Worm (Caenorhabditis elegans) whole organism, L1 larva: Measurements from ENCODE around the gene sre-39.

Experiments used
- C04F5.9 ChIP-seq: sonication (generic microtip); optimal IDR thresholded peaks from 2 replicates; lab custom pipeline; 2016; ENCODE audit warnings: missing genetic modification characterization, missing compliant biosample characterization
- C16A3.4 ChIP-seq: fragments of 150-350 bp; optimal IDR thresholded peaks from 2 replicates; lab custom pipeline; 2014; ENCODE audit warnings: missing biosample characterization, missing genetic modification characterization
- F16B12.6 ChIP-seq: fragments of 150-350 bp; optimal IDR thresholded peaks from 2 replicates; lab custom pipeline; 2014; ENCODE audit warnings: missing biosample characterization, missing genetic modification characterization
- Y116A8C.19 ChIP-seq: sonication (generic microtip); optimal IDR thresholded peaks from 2 replicates; lab custom pipeline; 2016; ENCODE audit warnings: missing compliant biosample characterization, missing genetic modification characterization, borderline replicate concordance
- aha-1 ChIP-seq: fragments of 150-350 bp; optimal IDR thresholded peaks from 2 replicates; lab custom pipeline; 2014; ENCODE audit warnings: missing biosample characterization, missing genetic modification characterization
- alr-1 ChIP-seq: fragments of 200-800 bp; sonication (Bioruptor generic); optimal IDR thresholded peaks from 2 replicates; lab custom pipeline; 2018; ENCODE audit warnings: borderline replicate concordance, mild to moderate bottlenecking, missing genetic modification characterization, missing compliant biosample characterization
- aly-2 ChIP-seq: fragments of 150-350 bp; optimal IDR thresholded peaks from 2 replicates; lab custom pipeline; 2014; ENCODE audit warnings: missing biosample characterization, missing genetic modification characterization
- ama-1 ChIP-seq: fragments of 150-350 bp; optimal IDR thresholded peaks from 2 replicates; lab custom pipeline; 2014
- blmp-1 ChIP-seq: fragments of 150-350 bp; optimal IDR thresholded peaks from 2 replicates; lab custom pipeline; 2014; ENCODE audit warnings: missing biosample characterization, missing genetic modification characterization
- ceh-8 ChIP-seq: fragments of 200-800 bp; sonication (Bioruptor generic); optimal IDR thresholded peaks from 2 replicates; lab custom pipeline; 2018; ENCODE audit warnings: mild to moderate bottlenecking, missing genetic modification characterization, moderate library complexity, missing compliant biosample characterization
- ceh-88 ChIP-seq: fragments of 200-800 bp; sonication (Bioruptor generic); IDR thresholded peaks from 2 replicates; pipeline ENCODE4 v1.3.6; 2022; ENCODE audit warnings: missing genetic modification characterization, missing compliant biosample characterization
- ceh-90 ChIP-seq: sonication (generic microtip); optimal IDR thresholded peaks from 2 replicates; lab custom pipeline; 2016; ENCODE audit warnings: missing genetic modification characterization, missing compliant biosample characterization
- ces-1 ChIP-seq: fragments of 150-350 bp; optimal IDR thresholded peaks from 2 replicates; lab custom pipeline; 2014; ENCODE audit warnings: missing biosample characterization, missing genetic modification reagents, missing genetic modification characterization
- dpl-1 ChIP-seq, 3 experiments: fragments of 150-350 bp in 2 of 3; sonication (generic microtip) in 1 of 3; optimal IDR thresholded peaks; 2 replicates each; lab custom pipeline; 2014 to 2017; ENCODE audit warnings: missing biosample characterization in 3 of 3, missing genetic modification characterization in 3 of 3, missing genetic modification reagents in 3 of 3
- efl-1 ChIP-seq, 4 experiments: fragments of 150-350 bp; optimal IDR thresholded peaks in 3 of 4; peaks in 1 of 4; 1 replicate in 1 of 4; 2 replicates in 3 of 4; lab custom pipeline; 2014; ENCODE audit warnings: missing biosample characterization in 2 of 4, missing genetic modification characterization in 2 of 4, missing genetic modification reagents in 2 of 4
- egl-13 ChIP-seq: sonication (generic microtip); optimal IDR thresholded peaks from 2 replicates; lab custom pipeline; 2016; ENCODE audit warnings: missing genotype, missing genetic modification reagents, missing genetic modification characterization, missing compliant biosample characterization
- ets-5 ChIP-seq: fragments of 200-800 bp; sonication (Bioruptor generic); IDR thresholded peaks from 2 replicates; pipeline ENCODE4 v1.3.6; 2022; ENCODE audit warnings: missing genetic modification characterization, missing compliant biosample characterization
- fos-1 ChIP-seq: fragments of 150-350 bp; optimal IDR thresholded peaks from 2 replicates; lab custom pipeline; 2014; ENCODE audit warnings: missing biosample characterization, missing genetic modification characterization
- grh-1 ChIP-seq: fragments of 200-800 bp; sonication (Bioruptor generic); IDR thresholded peaks from 2 replicates; pipeline ENCODE4 v1.3.6; 2022; ENCODE audit warnings: missing genetic modification reagents, missing genetic modification characterization, missing compliant biosample characterization
- hlh-17 ChIP-seq: fragments of 200-800 bp; sonication (Bioruptor generic); optimal IDR thresholded peaks from 2 replicates; lab custom pipeline; 2018; ENCODE audit warnings: missing genetic modification characterization, mild to moderate bottlenecking, missing compliant biosample characterization, moderate library complexity, borderline replicate concordance
- hlh-4 ChIP-seq: sonication (generic microtip); optimal IDR thresholded peaks from 2 replicates; lab custom pipeline; 2016; ENCODE audit warnings: mild to moderate bottlenecking, missing genetic modification characterization, missing compliant biosample characterization
- isw-1 ChIP-seq: fragments of 200-800 bp; sonication (Bioruptor generic); IDR thresholded peaks from 2 replicates; pipeline ENCODE4 v1.3.6; 2022; ENCODE audit warnings: missing genetic modification characterization, missing compliant biosample characterization
- lin-13 ChIP-seq: fragments of 150-350 bp; optimal IDR thresholded peaks from 2 replicates; lab custom pipeline; 2014; ENCODE audit warnings: missing biosample characterization, missing genetic modification reagents, missing genetic modification characterization
- lin-14 ChIP-seq: fragments of 200-800 bp; sonication (Bioruptor generic); optimal IDR thresholded peaks from 2 replicates; lab custom pipeline; 2018; ENCODE audit warnings: mild to moderate bottlenecking, missing genetic modification characterization, moderate library complexity, missing compliant biosample characterization
- lin-15B ChIP-seq: fragments of 150-350 bp; sonication (generic microtip); optimal IDR thresholded peaks from 3 replicates; lab custom pipeline; 2014; ENCODE audit warnings: missing biosample characterization, missing genetic modification characterization
- lin-35 ChIP-seq, 2 experiments: fragments of 150-350 bp; optimal IDR thresholded peaks; 2 replicates each; lab custom pipeline; 2014; ENCODE audit warnings: missing biosample characterization in 2 of 2, missing genetic modification characterization in 2 of 2, missing genetic modification reagents in 2 of 2
- lin-39 ChIP-seq: fragments of 150-350 bp; optimal IDR thresholded peaks from 2 replicates; lab custom pipeline; 2014; ENCODE audit warnings: missing biosample characterization, missing genetic modification reagents, missing genetic modification characterization
- lsy-2 ChIP-seq, 2 experiments: fragments of 150-350 bp; optimal IDR thresholded peaks; 2 replicates each; lab custom pipeline; 2014; ENCODE audit warnings: missing biosample characterization in 2 of 2, missing genetic modification characterization in 2 of 2
- mab-9 ChIP-seq: fragments of 200-800 bp; sonication (Bioruptor generic); IDR thresholded peaks from 2 replicates; pipeline ENCODE4 v1.3.6; 2022; ENCODE audit warnings: missing genetic modification reagents, missing genetic modification characterization, missing compliant biosample characterization
- mdl-1 ChIP-seq, 2 experiments: fragments of 150-350 bp; optimal IDR thresholded peaks; 2 replicates each; lab custom pipeline; 2014 to 2017; ENCODE audit warnings: missing biosample characterization in 2 of 2, missing genetic modification characterization in 2 of 2, inconsistent platforms in 1 of 2
- mef-2 ChIP-seq: fragments of 150-350 bp; optimal IDR thresholded peaks from 2 replicates; lab custom pipeline; 2014; ENCODE audit warnings: missing biosample characterization, missing genetic modification characterization
- nhr-11 ChIP-seq: fragments of 150-350 bp; optimal IDR thresholded peaks from 2 replicates; lab custom pipeline; 2014; ENCODE audit warnings: missing biosample characterization, missing genetic modification characterization
- nhr-12 ChIP-seq: sonication (generic microtip); optimal IDR thresholded peaks from 2 replicates; lab custom pipeline; 2017; ENCODE audit warnings: missing biosample characterization, missing genetic modification characterization
- nhr-19 ChIP-seq: fragments of 200-800 bp; sonication (Bioruptor generic); conservative IDR thresholded peaks from 2 replicates; pipeline ENCODE4 v1.3.6; 2022; ENCODE audit warnings: missing genetic modification characterization, missing compliant biosample characterization
- nhr-20 ChIP-seq: sonication (generic microtip); optimal IDR thresholded peaks from 2 replicates; lab custom pipeline; 2016; ENCODE audit warnings: mild to moderate bottlenecking, missing genetic modification characterization, missing compliant biosample characterization
- nhr-47 ChIP-seq: sonication (generic microtip); optimal IDR thresholded peaks from 2 replicates; lab custom pipeline; 2016; ENCODE audit warnings: mild to moderate bottlenecking, missing genetic modification characterization, moderate library complexity, missing compliant biosample characterization
- nhr-71 ChIP-seq: sonication (generic microtip); optimal IDR thresholded peaks from 2 replicates; lab custom pipeline; 2016; ENCODE audit warnings: mild to moderate bottlenecking, missing genetic modification characterization, moderate library complexity, missing compliant biosample characterization
- nhr-85 ChIP-seq: sonication (generic microtip); peaks from one replicate; lab custom pipeline; 2016; ENCODE audit warnings: missing genetic modification characterization, inconsistent platforms, missing compliant biosample characterization
- pax-3 ChIP-seq: fragments of 200-800 bp; sonication (Bioruptor generic); optimal IDR thresholded peaks from 2 replicates; lab custom pipeline; 2018; ENCODE audit warnings: mild to moderate bottlenecking, missing genetic modification characterization, moderate library complexity, missing compliant biosample characterization
- pqm-1 ChIP-seq: sonication (generic microtip); optimal IDR thresholded peaks from 3 replicates; lab custom pipeline; 2017; ENCODE audit warnings: missing biosample characterization, missing genetic modification characterization
- skn-1 ChIP-seq: fragments of 150-350 bp; optimal IDR thresholded peaks from 2 replicates; lab custom pipeline; 2014; ENCODE audit warnings: missing biosample characterization, missing genetic modification characterization
- snpc-4 ChIP-seq: fragments of 150-350 bp; optimal IDR thresholded peaks from 2 replicates; lab custom pipeline; 2014; ENCODE audit warnings: missing biosample characterization, missing genetic modification characterization
- snu-23 ChIP-seq: sonication (generic microtip); optimal IDR thresholded peaks from 2 replicates; lab custom pipeline; 2016; ENCODE audit warnings: missing genetic modification characterization, missing compliant biosample characterization
- sptf-1 ChIP-seq: fragments of 150-350 bp; optimal IDR thresholded peaks from 2 replicates; lab custom pipeline; 2014; ENCODE audit warnings: missing biosample characterization, missing genetic modification characterization
- sup-37 ChIP-seq: fragments of 200-800 bp; sonication (Bioruptor generic); optimal IDR thresholded peaks from 2 replicates; lab custom pipeline; 2018; ENCODE audit warnings: mild to moderate bottlenecking, missing genetic modification characterization, missing compliant biosample characterization
- unc-130 ChIP-seq: fragments of 150-350 bp; optimal IDR thresholded peaks from 2 replicates; lab custom pipeline; 2017; ENCODE audit warnings: missing biosample characterization, missing genetic modification characterization, inconsistent platforms
- unc-30 ChIP-seq: sonication (generic microtip); optimal IDR thresholded peaks from 2 replicates; lab custom pipeline; 2017; ENCODE audit warnings: missing biosample characterization, missing genetic modification characterization
- unc-62 ChIP-seq: fragments of 150-350 bp; optimal IDR thresholded peaks from 2 replicates; lab custom pipeline; 2014; ENCODE audit warnings: missing biosample characterization, missing genetic modification reagents, missing genetic modification characterization
- unc-86 ChIP-seq: sonication (generic microtip); optimal IDR thresholded peaks from 2 replicates; lab custom pipeline; 2016; ENCODE audit warnings: missing genetic modification characterization, missing compliant biosample characterization
- unc-98 ChIP-seq: fragments of 200-800 bp; sonication (Bioruptor generic); IDR thresholded peaks from 2 replicates; pipeline ENCODE4 v1.3.6; 2022; ENCODE audit warnings: missing genetic modification characterization, missing compliant biosample characterization
- zag-1 ChIP-seq: fragments of 150-350 bp; optimal IDR thresholded peaks from 2 replicates; lab custom pipeline; 2014; ENCODE audit warnings: missing biosample characterization, missing genetic modification characterization
- zip-4 ChIP-seq: fragments of 200-800 bp; sonication (Bioruptor generic); optimal IDR thresholded peaks from 2 replicates; lab custom pipeline; 2018; ENCODE audit warnings: mild to moderate bottlenecking, missing genetic modification characterization, moderate library complexity, missing compliant biosample characterization
- ztf-11 ChIP-seq, 2 experiments: sonication (generic microtip); optimal IDR thresholded peaks; 2 replicates each; lab custom pipeline; 2016 to 2017; ENCODE audit warnings: missing genetic modification characterization in 2 of 2, missing biosample characterization in 1 of 2, missing compliant biosample characterization in 1 of 2

The sre-39 gene

DNA sequence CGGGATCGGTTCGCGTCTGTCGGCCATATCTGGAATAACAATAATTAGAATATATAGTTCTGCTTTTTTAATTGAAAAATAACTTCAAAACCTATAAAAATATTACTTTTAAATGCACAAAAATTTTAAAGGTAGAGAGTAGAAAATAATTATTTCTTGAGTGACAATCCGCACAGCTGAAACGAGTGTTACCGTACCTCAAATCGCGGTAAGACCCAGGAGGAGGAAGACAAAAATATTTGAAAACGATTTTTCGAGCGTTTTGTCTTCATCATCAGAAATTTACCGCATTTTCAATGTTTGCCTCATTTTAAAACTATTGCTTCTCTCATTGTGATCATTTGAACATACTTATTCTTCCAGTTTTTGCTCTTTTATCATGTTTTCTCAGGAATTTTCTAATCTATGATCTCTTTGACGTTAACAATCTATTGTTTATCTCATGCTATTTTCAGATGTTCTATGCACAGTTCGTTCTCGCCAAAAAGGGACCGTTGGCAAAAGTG is 11.3 kb downstream of the sre-39 start, which contains the start of the genes rpn-5 and scc-1 (continued):
- TF ChIP-seq egl-13 (tag; lab: Kevin White, UChicago), result no peak
- TF ChIP-seq lin-14 (GFP tag; lab: Kevin White, UChicago), result peak; percentile 63
- TF ChIP-seq nhr-11 (tag; lab: Kevin White, UChicago), result peak; percentile 50
- peak; percentile 44 for TF ChIP-seq F16B12.6
- TF ChIP-seq pax-3, result no peak
- TF ChIP-seq aly-2 (tag; lab: Kevin White, UChicago), result no peak
- peak; percentile 93 to 96 for TF ChIP-seq efl-1 (optimal IDR thresholded peaks at IDR 0.05; lab: Kevin White, UChicago)
- peak; percentile 94 to 99 for TF ChIP-seq efl-1 (GFP tag; optimal IDR thresholded peaks at IDR 0.05 in 1 of 2; lab: Kevin White, UChicago)
- no peak for TF ChIP-seq sptf-1 (tag; lab: Kevin White, UChicago)
- TF ChIP-seq snpc-4, result peak; percentile 24
- peak; percentile 39 for TF ChIP-seq ceh-90 (tag; lab: Kevin White, UChicago)
- TF ChIP-seq nhr-20 (tag; lab: Kevin White, UChicago), result peak; percentile 72
- peak; percentile 84 for TF ChIP-seq C16A3.4 (tag; lab: Kevin White, UChicago)
- peak; percentile 52 for TF ChIP-seq lin-13 (GFP tag; lab: Kevin White, UChicago)
- TF ChIP-seq lin-39, result peak; percentile 56
- TF ChIP-seq alr-1 (tag; lab: Kevin White, UChicago), result no peak
- TF ChIP-seq grh-1 (GFP tag; lab: Robert Waterston, UW), result no peak
- TF ChIP-seq sup-37 (GFP tag; lab: Kevin White, UChicago), result no peak
- TF ChIP-seq unc-86, result peak; percentile 45
- TF ChIP-seq ets-5, result no peak
- TF ChIP-seq aha-1 (tag; lab: Kevin White, UChicago), result no peak
- TF ChIP-seq mdl-1 (tag; optimal IDR thresholded peaks at IDR 0.05; lab: Kevin White, UChicago), result peak in 1 of 2 experiments; percentile 49
- TF ChIP-seq C04F5.9 (tag; lab: Kevin White, UChicago), result no peak
- TF ChIP-seq unc-62 (GFP tag; lab: Kevin White, UChicago), result no peak
- peak; percentile 99 to 100 for TF ChIP-seq lsy-2 (tag; optimal IDR thresholded peaks at IDR 0.05; lab: Kevin White, UChicago)
- peak in 1 of 2 experiments; percentile 15 for TF ChIP-seq ztf-11 (tag; optimal IDR thresholded peaks at IDR 0.05; lab: Kevin White, UChicago)
- peak; percentile 81 for TF ChIP-seq nhr-71 (tag; lab: Kevin White, UChicago)
- TF ChIP-seq hlh-4 (tag; lab: Kevin White, UChicago), result no peak
- no peak for TF ChIP-seq Y116A8C.19 (tag; lab: Kevin White, UChicago)
- TF ChIP-seq ceh-8 (GFP tag; lab: Kevin White, UChicago), result peak; percentile 45
- TF ChIP-seq fos-1 (tag; lab: Kevin White, UChicago), result peak; percentile 51
- no peak for TF ChIP-seq zip-4 (GFP tag; lab: Kevin White, UChicago)
- TF ChIP-seq mef-2 (tag; lab: Kevin White, UChicago), result no peak
- peak; percentile 91 to 95 (median 91) for TF ChIP-seq dpl-1 (GFP tag; optimal IDR thresholded peaks at IDR 0.05; lab: Kevin White, UChicago)
- TF ChIP-seq nhr-47 (tag; lab: Kevin White, UChicago), result peak; percentile 75
- no peak for TF ChIP-seq ama-1
- peak; percentile 77 for TF ChIP-seq isw-1 (GFP tag; lab: Robert Waterston, UW)
- peak; percentile 77 for TF ChIP-seq snu-23 (GFP tag; lab: Kevin White, UChicago)
- no peak for TF ChIP-seq ces-1
- peak; percentile 31 for TF ChIP-seq nhr-85 (tag; lab: Kevin White, UChicago)
- no peak for TF ChIP-seq hlh-17 (GFP tag; lab: Kevin White, UChicago)
- TF ChIP-seq unc-30 (tag; lab: Kevin White, UChicago), result no peak
- TF ChIP-seq skn-1 (tag; lab: Kevin White, UChicago), result peak; percentile 100
- TF ChIP-seq pqm-1 (tag; lab: Kevin White, UChicago), result no peak
- TF ChIP-seq lin-35 (GFP tag; optimal IDR thresholded peaks at IDR 0.05; lab: Kevin White, UChicago), result peak; percentile 92 to 97
- peak; percentile 66 for TF ChIP-seq lin-15B (tag; lab: Kevin White, UChicago)
- TF ChIP-seq blmp-1, result peak; percentile 75
- peak; percentile 84 for TF ChIP-seq unc-130
- TF ChIP-seq unc-98 (GFP tag; lab: Robert Waterston, UW), result no peak
- no peak for TF ChIP-seq nhr-12 (tag; lab: Kevin White, UChicago)
- no peak for TF ChIP-seq zag-1 (tag; lab: Kevin White, UChicago)
- peak; percentile 70 for TF ChIP-seq nhr-19 (GFP tag; lab: Robert Waterston, UW)
- no peak for TF ChIP-seq mab-9 (GFP tag; lab: Robert Waterston, UW)
- TF ChIP-seq ceh-88 (GFP tag; lab: Robert Waterston, UW), result peak; percentile 22; the same call in 1 of the 2 replicates
